Fruit fly (Drosophila melanogaster) whole organism, larva: ENCODE data around the gene ova.
A peak's percentile ranks its signal among the peaks of the same experiment; 100 is the strongest.

ENCODE experiments used
- noc ChIP-seq: fragments of 200-800 bp; sonication (Bioruptor generic); optimal IDR thresholded peaks from 3 replicates; lab custom pipeline; 2019; ENCODE audit warnings: missing biosample characterization, mild to moderate bottlenecking, missing genetic modification characterization, moderate library complexity

ova gene

DNA sequence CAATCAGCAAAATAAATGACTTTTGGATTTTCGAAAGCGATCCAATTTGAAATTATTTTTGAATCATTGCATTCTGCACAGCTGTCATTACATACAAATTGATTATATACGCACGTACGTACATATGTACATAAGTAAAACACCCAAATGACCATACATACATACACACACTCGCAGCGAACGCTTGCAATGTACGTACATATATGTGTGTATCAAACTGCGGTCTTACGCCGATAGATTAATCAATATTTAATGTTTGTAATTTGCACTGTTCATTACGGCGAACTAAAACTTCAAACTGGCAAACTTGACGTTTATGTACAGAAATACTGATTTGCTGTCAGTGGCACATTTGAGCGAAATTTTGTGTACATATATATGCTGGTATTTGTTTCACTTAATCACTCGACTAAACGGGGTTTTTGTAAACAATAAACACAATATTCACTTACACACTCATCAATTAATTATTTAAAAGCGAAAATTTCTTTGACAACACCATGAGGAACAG lies 5.2 kb downstream of the ova start:
- no peak for TF ChIP-seq noc (tag; lab: Kevin White, UChicago)

DNA sequence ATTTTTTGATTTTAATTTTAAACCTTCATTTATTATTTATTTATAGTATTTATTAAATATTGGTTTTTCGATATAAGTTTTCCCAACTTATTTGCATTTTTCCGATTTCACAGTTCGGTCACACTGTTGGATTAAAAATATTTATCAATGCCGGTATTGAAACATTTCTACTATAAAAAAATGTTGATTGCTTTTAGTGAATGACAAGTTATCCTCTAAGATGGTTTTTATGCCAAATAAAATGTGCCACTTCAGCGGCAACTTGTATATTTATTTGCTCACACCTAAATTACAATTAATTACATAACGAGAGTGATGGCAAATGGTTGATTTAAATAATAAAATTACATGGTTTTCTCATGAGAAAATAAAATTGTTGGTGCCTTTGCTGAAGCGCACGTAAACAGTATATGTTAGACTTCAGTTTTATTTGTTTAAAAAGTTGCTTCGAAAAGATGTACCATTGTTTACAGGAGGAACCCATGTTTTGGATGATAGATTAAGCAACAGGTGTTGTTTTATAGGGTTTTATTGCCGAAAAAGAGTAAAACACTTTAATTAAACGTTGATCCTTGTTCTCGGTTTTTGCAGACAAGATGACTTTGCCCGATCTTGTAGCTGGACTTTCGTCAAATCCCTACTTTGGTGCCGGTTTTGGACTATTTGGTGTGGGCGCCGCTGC lies 8.8 kb downstream of the ova start, which contains the start of gene Bcs1:
TSS of gene Bcs1 (plus strand) at position 108 of the 682 bp plus-strand sequence.
- TF ChIP-seq noc (tag; lab: Kevin White, UChicago): no peak

DNA sequence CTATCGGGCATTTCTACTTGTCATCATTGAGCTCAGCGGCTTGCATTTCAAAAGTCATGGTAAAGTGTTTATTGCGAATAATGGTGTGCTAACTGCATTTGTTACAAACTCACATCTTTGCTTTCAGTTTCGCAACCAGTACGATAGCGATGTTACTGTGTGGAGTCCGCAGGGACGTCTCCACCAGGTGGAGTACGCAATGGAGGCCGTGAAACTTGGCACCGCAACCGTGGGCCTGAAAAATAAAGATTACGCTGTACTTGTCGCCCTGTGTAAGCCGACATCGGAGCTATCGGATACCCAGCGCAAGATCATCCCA lies 10.1 kb downstream of the ova start:
- TF ChIP-seq noc (tag; lab: Kevin White, UChicago): no peak

DNA sequence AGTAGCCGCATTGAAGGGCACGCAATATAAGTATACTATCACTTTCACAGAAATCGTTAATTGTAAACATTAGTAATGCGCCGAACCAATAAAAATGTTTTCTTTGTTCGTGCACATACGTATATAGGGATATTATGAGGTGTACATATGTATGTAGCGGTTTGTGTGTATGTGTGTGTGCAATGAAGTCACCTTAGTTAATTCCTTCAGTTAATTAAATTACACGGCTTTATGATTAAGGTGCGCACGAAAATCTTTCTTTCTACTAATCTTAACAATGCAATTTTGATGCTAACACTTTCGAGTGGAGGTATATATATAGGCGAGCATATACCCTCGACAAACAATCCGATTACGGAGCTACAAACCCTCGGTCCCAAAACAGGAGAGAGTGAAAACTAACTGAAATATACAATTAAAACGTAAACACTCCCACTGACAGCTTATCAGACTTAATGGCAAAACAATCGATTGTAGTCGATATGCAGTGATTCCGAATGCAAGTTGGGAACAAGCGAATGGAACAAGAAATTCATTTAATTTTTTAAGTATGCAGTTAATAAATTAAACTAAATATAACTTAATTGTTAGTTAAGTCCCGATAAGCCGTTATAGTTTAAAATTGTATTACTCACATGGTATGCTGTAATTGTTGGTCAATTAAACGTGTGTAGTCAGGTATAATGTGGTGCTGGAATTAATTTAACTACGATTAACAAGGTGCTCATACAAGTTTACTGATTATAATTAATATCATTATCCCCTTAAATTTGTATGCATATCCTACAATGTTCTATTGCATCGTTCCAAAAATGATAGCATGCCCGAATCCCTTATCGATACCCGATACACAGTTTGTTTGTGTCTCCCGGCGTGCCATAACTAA lies 10.7 kb downstream of the ova start, which contains the start of the genes Npc1a and Prosalpha6:
TSS of gene Npc1a (minus strand) at position 716 of the 886 bp plus-strand sequence.
TSS of gene Prosalpha6 (plus strand) at position 851 of the 886 bp plus-strand sequence.
- TF ChIP-seq noc (tag; lab: Kevin White, UChicago): no peak

DNA sequence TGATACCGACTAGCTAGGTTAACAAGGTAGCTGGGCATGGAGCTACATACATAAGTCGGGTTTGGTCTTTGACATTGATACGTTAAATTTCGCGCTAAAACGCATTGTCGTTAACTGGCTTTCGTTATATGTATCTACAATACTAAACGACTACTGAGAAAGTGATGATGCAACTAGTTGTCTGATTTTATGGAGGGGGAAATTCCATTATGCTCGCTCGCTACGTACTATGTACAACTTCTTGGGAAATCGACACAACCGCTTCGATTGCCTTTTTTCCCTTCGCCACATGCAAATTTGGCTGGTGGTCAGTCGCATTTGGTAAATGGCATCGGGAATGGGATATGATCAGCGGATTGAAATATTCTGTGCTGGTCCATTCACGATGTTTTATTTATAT lies 11.5 kb downstream of the ova start:
- no peak for TF ChIP-seq noc (tag; lab: Kevin White, UChicago)

DNA sequence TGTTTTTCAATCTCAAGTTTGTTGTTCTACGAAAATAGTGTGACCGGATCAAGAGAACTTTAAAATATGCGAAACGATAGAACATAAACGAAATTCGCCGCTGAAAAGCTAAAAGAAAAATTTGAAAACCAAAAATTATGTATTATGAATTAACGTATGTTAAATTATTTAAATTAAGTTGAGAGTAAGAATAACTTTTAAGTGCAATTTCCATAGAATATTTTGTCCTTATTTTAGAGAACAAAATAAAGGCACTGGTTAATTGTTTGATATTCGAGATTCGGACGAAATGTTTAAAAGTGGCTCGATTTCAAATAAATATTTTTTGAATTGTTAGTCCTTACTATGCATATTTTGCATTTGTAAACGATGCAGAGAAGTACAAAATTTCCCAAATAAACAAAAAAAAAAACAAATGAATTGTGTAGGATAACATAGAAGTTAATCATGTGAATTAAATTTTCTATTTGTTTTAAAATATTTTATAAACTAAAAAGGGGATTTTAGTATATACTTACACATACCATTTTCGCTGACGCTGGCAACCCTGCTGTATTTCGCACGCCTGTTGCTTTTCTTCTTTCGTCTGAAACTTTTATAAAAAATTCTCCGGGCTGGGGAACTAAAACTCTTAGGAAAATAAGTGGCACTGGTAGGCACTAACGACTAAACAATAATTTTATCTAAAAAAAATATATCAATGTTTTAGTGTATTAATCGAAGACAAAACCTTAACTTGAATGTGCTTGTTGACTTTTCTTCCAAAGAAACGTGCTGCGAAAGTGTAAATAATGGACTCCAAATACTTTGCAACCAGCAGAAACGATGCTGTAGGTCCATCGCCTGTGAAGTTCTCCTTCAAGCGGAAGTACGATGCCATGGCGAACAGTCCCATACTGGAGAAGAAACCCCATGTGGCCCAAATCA lies 20.6 kb downstream of the ova start, which contains the start of the genes CG5727 and ath:
TSS of gene CG5727 (minus strand) at position 51 of the 927 bp plus-strand sequence.
TSS of gene ath (plus strand) at position 513 of the 927 bp plus-strand sequence.
- TF ChIP-seq noc (tag; lab: Kevin White, UChicago): no peak

DNA sequence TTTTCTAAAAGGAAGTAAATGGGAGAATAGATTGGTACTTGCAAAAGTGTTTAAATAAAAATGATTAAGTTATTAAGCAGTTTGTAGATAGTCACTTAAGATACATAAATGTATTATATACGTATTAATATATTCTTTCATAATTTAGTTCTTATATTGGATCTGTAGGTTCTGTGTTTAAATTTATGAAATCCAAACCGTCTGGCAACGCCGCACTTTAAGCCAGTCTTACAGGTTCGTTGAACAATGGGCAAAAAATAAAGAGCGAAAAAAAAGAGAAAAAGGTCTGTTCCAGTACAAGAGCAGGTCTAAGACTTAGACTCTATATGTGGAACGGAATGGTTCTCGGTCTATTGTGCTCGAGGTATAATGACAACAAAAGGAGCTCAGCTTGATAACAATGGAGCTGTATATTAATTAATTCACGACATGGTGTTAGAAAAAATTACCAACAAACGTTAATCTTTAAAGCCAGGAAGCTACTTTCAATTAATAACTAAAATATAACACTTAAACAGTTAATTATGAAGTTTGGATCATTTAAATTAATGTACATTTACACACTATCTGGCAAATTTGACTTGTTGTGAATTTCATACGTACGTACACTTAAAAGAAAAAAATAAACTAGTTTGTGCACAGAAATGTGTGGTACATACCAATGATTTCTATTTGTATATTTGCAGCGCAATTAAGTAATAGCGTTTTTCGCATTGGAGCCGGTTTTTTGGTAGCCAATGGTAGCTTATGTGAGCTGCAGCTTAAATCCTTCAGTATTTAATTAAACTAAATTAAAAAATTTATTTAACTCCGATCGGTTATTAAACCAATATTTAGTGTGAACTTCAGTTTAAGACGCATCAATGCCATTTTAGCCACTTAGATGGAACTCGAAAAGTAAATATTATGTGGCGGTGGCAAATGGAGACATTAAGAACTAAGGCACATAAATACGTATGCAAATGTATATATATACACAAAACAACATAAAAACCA lies 22.4 kb downstream of the ova start, which contains the start of gene CG5731:
TSS of gene CG5731 (minus strand) at position 946 of the 996 bp plus-strand sequence.
- no peak for TF ChIP-seq noc (tag; lab: Kevin White, UChicago)

DNA sequence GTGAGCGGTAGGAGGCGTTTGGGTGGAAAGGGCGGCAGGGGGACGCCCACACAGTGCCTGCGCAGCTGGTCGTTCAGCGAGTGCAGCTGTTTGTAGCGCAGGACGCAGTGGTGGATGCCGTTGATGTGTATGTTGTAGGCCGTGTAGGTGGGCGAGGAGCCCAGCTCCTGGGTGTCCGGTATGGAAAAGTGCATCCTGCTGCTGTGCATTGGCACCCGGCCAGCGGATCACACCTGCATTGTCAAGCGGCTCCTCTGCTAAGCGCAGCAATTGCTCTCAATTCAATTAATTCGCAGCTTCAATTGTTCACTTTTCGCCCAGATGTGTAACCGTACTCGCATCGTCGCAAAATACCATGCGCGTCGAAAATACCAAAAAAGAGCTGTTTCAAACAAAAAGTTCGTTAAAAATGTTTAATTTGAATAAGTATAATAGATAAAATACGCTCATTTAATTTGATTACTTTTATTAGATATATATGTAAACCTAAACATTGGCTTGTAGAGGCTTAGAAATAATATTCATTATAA lies 24.8 kb downstream of the ova start, which contains the start of gene Snx17:
TSS of gene Snx17 (minus strand) at position 329 of the 530 bp plus-strand sequence.
- no peak for TF ChIP-seq noc (tag; lab: Kevin White, UChicago)

DNA sequence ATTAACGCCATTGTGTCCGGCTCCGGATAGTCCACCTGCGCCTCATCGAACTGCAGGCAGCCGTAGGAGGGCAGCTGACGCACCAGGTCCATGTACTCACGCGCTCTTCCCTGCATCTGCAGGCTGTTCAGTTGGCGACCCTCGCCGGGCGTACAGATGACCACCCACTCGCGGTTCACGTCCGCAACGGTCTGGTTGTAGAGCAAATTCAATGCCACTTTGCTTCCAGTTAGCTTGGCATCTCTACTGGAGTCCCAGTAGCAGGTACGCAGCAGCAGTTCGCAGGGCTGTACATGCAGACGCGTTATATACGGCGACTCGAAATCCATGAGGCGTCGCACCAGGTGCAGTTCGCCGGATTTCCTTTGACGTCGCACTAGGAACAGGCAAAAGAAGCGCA lies 25.6 kb downstream of the ova start:
- TF ChIP-seq noc (tag; lab: Kevin White, UChicago): no peak

DNA sequence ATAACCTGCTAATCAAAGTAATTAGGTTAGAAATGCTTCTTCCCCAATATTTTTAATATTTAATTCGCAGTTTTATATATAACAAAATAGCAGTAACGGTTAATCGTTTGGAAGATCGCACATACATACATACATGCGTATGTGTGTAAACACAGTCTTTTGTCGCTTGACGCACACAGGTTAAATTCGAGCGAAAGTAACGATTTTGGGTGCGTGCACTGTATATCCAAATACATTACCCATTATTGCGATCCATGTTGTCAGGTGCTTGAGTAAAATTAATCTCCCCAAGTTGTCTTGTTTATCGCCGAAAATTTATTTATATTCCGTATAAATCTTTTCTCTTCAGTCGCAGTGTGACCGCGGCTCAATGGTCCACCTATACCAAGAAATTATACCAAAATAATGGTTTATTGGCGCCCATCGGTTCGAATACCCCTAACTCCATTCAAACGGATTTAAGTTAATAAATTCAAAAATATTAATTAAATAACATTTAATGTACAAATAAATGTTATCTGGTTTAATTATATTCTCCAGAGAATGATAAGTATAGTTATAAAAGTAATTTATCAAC lies 27.5 kb downstream of the ova start, which contains the start of gene CG34159:
TSS of gene CG34159 (minus strand) at position 385 of the 577 bp plus-strand sequence.
- TF ChIP-seq noc (tag; lab: Kevin White, UChicago): peak; percentile 13

DNA sequence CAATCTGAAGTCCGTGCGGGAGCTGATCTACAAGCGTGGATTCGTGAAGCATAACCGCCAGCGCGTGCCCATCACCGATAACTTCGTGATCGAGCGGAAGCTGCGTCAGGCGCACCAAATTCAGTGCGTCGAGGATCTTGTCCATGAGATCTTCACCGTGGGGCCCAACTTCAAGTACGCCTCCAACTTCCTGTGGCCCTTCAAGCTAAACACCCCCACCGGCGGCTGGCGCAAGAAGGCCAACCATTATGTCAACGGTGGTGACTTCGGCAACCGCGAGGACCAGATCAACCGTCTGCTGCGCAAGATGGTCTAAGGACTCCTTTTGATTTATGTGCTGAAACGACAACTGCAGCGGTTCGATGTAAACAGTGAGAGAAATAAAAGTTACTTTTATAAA lies 29.7 kb downstream of the ova start:
- TF ChIP-seq noc (tag; lab: Kevin White, UChicago): no peak

DNA sequence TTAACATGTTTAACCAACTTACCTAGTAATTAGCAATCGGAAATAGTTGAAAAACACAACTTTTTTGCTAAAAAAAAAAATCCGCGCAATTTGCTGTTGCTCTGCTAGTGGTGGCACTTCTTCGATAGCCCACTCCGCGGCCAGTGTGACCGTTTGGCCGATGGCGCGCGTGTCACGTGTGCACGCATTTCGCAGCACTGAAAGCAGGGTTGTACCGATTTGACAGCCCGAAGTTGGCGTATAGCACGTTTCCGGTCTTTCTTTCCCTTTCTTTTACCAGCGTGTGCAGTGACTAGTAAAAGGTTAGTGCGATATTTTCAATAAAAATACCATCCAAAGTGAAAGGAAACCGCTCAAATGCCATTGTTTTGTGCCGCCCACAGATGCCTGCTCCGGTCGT lies 30.6 kb downstream of the ova start, which contains the start of the genes Ripalpha and RpL7:
TSS of gene Ripalpha (minus strand) at position 128 of the 400 bp plus-strand sequence.
TSS of gene RpL7 (plus strand) at position 158 of the 400 bp plus-strand sequence.
- peak; percentile 88 for TF ChIP-seq noc (tag; lab: Kevin White, UChicago)

DNA sequence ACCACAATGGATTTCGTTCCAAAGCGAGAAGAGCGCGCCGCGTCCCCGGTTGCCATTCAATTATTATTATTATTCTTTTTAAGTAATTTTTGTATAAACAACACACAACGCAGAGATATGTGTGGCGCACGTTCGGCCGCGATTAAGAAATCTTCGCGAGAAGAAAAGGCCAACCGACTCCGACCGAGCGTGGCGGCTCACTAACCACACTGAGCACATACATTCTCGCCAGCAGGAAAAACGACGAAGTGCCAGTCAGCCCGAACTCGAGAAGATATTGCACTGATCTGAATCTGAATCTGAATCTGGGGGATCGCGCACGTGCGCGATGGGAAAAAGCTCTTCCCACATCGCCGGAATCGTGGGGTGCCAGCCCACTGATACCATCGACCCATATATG lies 32.6 kb downstream of the ova start, which contains the start of gene Sur:
TSS of gene Sur (minus strand) at position 207 of the 400 bp plus-strand sequence.
- TF ChIP-seq noc (tag; lab: Kevin White, UChicago): no peak
